Fruit fly (Drosophila melanogaster): ENCODE measurements around the gene CG13784.
A peak's percentile ranks its signal among the peaks of the same experiment; 100 is the strongest.

CG13784 gene

DNA sequence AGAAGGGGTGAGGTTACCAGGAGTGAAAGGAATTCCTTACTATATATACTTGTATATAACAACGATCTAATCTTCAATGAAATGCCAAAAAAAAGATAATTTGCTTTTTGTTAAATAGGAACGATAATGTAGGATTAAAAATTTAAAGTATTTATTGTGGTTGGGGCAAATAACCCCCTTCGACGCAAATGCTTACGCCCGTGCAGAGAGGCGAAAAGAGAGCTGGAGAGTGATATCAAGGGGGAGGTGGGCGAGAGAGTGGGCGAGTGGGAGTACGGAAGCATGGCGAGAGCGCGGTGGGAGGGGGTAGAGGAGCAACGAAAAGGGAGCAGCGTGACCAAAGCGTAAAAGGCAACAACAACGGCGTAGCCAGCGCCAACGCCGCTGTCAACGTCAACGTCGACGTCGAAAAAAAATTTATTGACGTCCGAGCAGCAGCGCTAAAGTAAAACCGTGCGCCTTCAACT is 31.3 kb downstream of the CG13784 start (continued):
- TF ChIP-seq CG16779 (GFP tag; IDR thresholded peaks at IDR 0.05) (peak; percentile 93), CG6254 (GFP tag; optimal IDR thresholded peaks at IDR 0.05) (peak; percentile 95), mam (GFP tag; optimal IDR thresholded peaks at IDR 0.05) (peak; percentile 98), Meics (GFP tag; optimal IDR thresholded peaks at IDR 0.05) (peak; percentile 97), CG17385 (GFP tag; optimal IDR thresholded peaks at IDR 0.05) (peak; percentile 97), CG11504 (tag; optimal IDR thresholded peaks at IDR 0.05) (peak; percentile 97), CG13424 (tag; optimal IDR thresholded peaks at IDR 0.05) (peak; percentile 99), pzg (GFP tag; optimal IDR thresholded peaks at IDR 0.05) (peak; percentile 22), Nf-YA (GFP tag; IDR thresholded peaks at IDR 0.05) (peak; percentile 94), CG6791 (GFP tag; IDR thresholded peaks at IDR 0.05; ENCODE audit: partially characterized antibody) (no peak), CG17612 (GFP tag; IDR thresholded peaks at IDR 0.05) (peak; percentile 93), CG18476 (GFP tag; optimal IDR thresholded peaks at IDR 0.05) (peak; percentile 96), lab (GFP tag; optimal IDR thresholded peaks at IDR 0.05) (peak; percentile 99), bowl (GFP tag; IDR thresholded peaks at IDR 0.05) (peak; percentile 95), CG16815 (GFP tag; optimal IDR thresholded peaks at IDR 0.05) (peak; percentile 98), slbo (GFP tag; IDR thresholded peaks at IDR 0.05) (peak; percentile 98), CG6854 (GFP tag; optimal IDR thresholded peaks at IDR 0.05) (peak; percentile 97), Dek (tag; optimal IDR thresholded peaks at IDR 0.05) (peak; percentile 97), bbx (GFP tag; IDR thresholded peaks at IDR 0.05; ENCODE audit: partially characterized antibody) (no peak; the same call in 1 of the 2 replicates), CG31224 (GFP tag; IDR thresholded peaks at IDR 0.05) (peak; percentile 94), Oli (tag; optimal IDR thresholded peaks at IDR 0.05) (peak; percentile 99), sim (GFP tag; IDR thresholded peaks at IDR 0.05) (peak; percentile 94), gt (GFP tag; IDR thresholded peaks at IDR 0.05) (peak; percentile 95), pnt (GFP tag; optimal IDR thresholded peaks at IDR 0.05) (peak; percentile 95), gro (GFP tag; optimal IDR thresholded peaks at IDR 0.05) (peak; percentile 95), CG17361 (GFP tag; IDR thresholded peaks at IDR 0.05) (peak; percentile 98), CG43689 (GFP tag; IDR thresholded peaks at IDR 0.05) (peak; percentile 93), bcd (GFP tag; optimal IDR thresholded peaks at IDR 0.05) (peak; percentile 98), CG2875 (GFP tag; optimal IDR thresholded peaks at IDR 0.05) (peak; percentile 98), Mad (GFP tag; optimal IDR thresholded peaks at IDR 0.05) (peak; percentile 97), CG12236 (GFP tag; optimal IDR thresholded peaks at IDR 0.05) (peak; percentile 91), stwl (tag; optimal IDR thresholded peaks at IDR 0.05) (peak; percentile 9), CG17912 (GFP tag; optimal IDR thresholded peaks at IDR 0.05) (peak; percentile 95), CG31388 (GFP tag; optimal IDR thresholded peaks at IDR 0.05) (peak; percentile 92), kni (GFP tag; optimal IDR thresholded peaks at IDR 0.05) (peak; percentile 97), CG18599 (GFP tag; optimal IDR thresholded peaks at IDR 0.05) (peak; percentile 99), CG13123 (GFP tag; optimal IDR thresholded peaks at IDR 0.05) (peak; percentile 93), CG18011 (GFP tag; optimal IDR thresholded peaks at IDR 0.05) (peak; percentile 91), CG9437 (GFP tag; optimal IDR thresholded peaks at IDR 0.05) (peak; percentile 94), CG10431 (GFP tag; optimal IDR thresholded peaks at IDR 0.05) (peak; percentile 91), abd-A (tag; optimal IDR thresholded peaks at IDR 0.05) (peak; percentile 92), Adf1 (GFP tag; IDR thresholded peaks at IDR 0.05) (peak; percentile 100), ab (GFP tag; optimal IDR thresholded peaks at IDR 0.05) (peak; percentile 94), kah (GFP tag; optimal IDR thresholded peaks at IDR 0.05) (peak; percentile 94), twi (tag; optimal IDR thresholded peaks at IDR 0.05) (peak; percentile 92), emc (GFP tag; optimal IDR thresholded peaks at IDR 0.05) (peak; percentile 92), danr (GFP tag; IDR thresholded peaks at IDR 0.05) (peak; percentile 98), CG4360 (GFP tag; IDR thresholded peaks at IDR 0.05) (peak; percentile 81), eve (GFP tag; optimal IDR thresholded peaks at IDR 0.05) (peak in 1 of 2 experiments; percentile 99), Antp (GFP tag; optimal IDR thresholded peaks at IDR 0.05) (peak; percentile 90)

All from whole organism, embryonic.